Worm (Caenorhabditis elegans) whole organism, L4/young adult: ENCODE results near the gene erp-44.2.

Experiments used
- W03F9.2 ChIP-seq: fragments of 150-350 bp; optimal IDR thresholded peaks from 2 replicates; lab custom pipeline; 2014; ENCODE audit warnings: missing biosample characterization, missing genetic modification characterization
- him-1 ChIP-seq: sonication (generic microtip); optimal IDR thresholded peaks from 2 replicates; lab custom pipeline; 2016; ENCODE audit warnings: missing genotype, missing genetic modification reagents, missing genetic modification characterization, missing compliant biosample characterization

- TF ChIP-seq him-1 (tag; lab: Kevin White, UChicago) (no peak), W03F9.2 (no peak)
Observed at ce11 chrIV:7838426-7838825, 4.0 kb upstream of the erp-44.2 start, which contains the start of gene C06A6.7.
